Fruit fly (Drosophila melanogaster) whole organism, prepupa: Measurements from ENCODE around the gene homer.

Experiments used
- CG10631 ChIP-seq: fragments of 200-800 bp; sonication (Bioruptor generic); optimal IDR thresholded peaks from 2 replicates; lab custom pipeline; 2016; ENCODE audit warnings: missing biosample characterization, missing genetic modification characterization
- CG10669 ChIP-seq: fragments of 200-800 bp; sonication (Bioruptor generic); optimal IDR thresholded peaks from 3 replicates; lab custom pipeline; 2018; ENCODE audit warnings: missing biosample characterization, mild to moderate bottlenecking, missing genetic modification characterization, moderate library complexity
- CG11294 ChIP-seq: fragments of 200-800 bp; sonication (Bioruptor generic); IDR thresholded peaks from 2 replicates; pipeline ENCODE4 v1.3.6; 2022; ENCODE audit warnings: missing biosample characterization, missing genetic modification characterization
- CG11762 ChIP-seq: fragments of 200-800 bp; sonication (Bioruptor generic); optimal IDR thresholded peaks from 3 replicates; lab custom pipeline; 2016; ENCODE audit warnings: missing biosample characterization, missing genetic modification characterization; ENCODE audit not compliant: insufficient read depth
- CG11902 ChIP-seq: fragments of 200-800 bp; sonication (Bioruptor generic); optimal IDR thresholded peaks from 3 replicates; lab custom pipeline; 2016; ENCODE audit warnings: missing biosample characterization, missing genetic modification characterization
- CG1621 ChIP-seq: fragments of 200-800 bp; sonication (Bioruptor generic); optimal IDR thresholded peaks from 3 replicates; lab custom pipeline; 2018; ENCODE audit warnings: missing biosample characterization, mild to moderate bottlenecking, missing genetic modification characterization
- CG3032 ChIP-seq: fragments of 200-800 bp; optimal IDR thresholded peaks from 2 replicates; lab custom pipeline; 2019; ENCODE audit warnings: missing biosample characterization, mild to moderate bottlenecking, missing genetic modification characterization, moderate library complexity
- CG31627 ChIP-seq: fragments of 200-800 bp; sonication (Bioruptor generic); optimal IDR thresholded peaks from 3 replicates; lab custom pipeline; 2016; ENCODE audit warnings: missing biosample characterization, missing genetic modification characterization
- CG34406 ChIP-seq: fragments of 200-800 bp; sonication (Bioruptor generic); optimal IDR thresholded peaks from 3 replicates; lab custom pipeline; 2016; ENCODE audit warnings: missing biosample characterization, missing genetic modification characterization
- CG6163 ChIP-seq: fragments of 200-800 bp; sonication (Bioruptor generic); IDR thresholded peaks from 3 replicates; pipeline ENCODE4 v1.3.6; 2022; ENCODE audit warnings: missing biosample characterization, missing genetic modification characterization
- CG6276 ChIP-seq: fragments of 200-800 bp; sonication (Bioruptor generic); optimal IDR thresholded peaks from 2 replicates; lab custom pipeline; 2017; ENCODE audit warnings: missing biosample characterization, mild to moderate bottlenecking, missing genetic modification characterization
- CG6808 ChIP-seq: fragments of 200-800 bp; sonication (Bioruptor generic); optimal IDR thresholded peaks from 3 replicates; lab custom pipeline; 2017; ENCODE audit warnings: missing biosample characterization, missing genetic modification characterization, mild to moderate bottlenecking, moderate library complexity, missing genetic modification reagents
- CG6854 ChIP-seq: fragments of 200-800 bp; sonication (Bioruptor generic); optimal IDR thresholded peaks from 2 replicates; lab custom pipeline; 2017; ENCODE audit warnings: missing biosample characterization, mild to moderate bottlenecking, missing genetic modification characterization
- CG8119 ChIP-seq: fragments of 200-800 bp; sonication (Bioruptor generic); IDR thresholded peaks from 3 replicates; pipeline ENCODE4 v1.3.6; 2022; ENCODE audit warnings: missing biosample characterization, missing genetic modification characterization
- CG8319 ChIP-seq: fragments of 200-800 bp; sonication (Bioruptor generic); optimal IDR thresholded peaks from 3 replicates; lab custom pipeline; 2016; ENCODE audit warnings: missing biosample characterization, missing genetic modification characterization
- Eip78C ChIP-seq: fragments of 200-800 bp; sonication (Bioruptor generic); peaks from one replicate; lab custom pipeline; 2016; ENCODE audit warnings: missing biosample characterization, missing genetic modification characterization
- Hr4 ChIP-seq: fragments of 200-800 bp; sonication (Bioruptor generic); optimal IDR thresholded peaks from 3 replicates; lab custom pipeline; 2016; ENCODE audit warnings: missing biosample characterization, missing genetic modification characterization
- Lpt ChIP-seq: fragments of 200-800 bp; sonication (Bioruptor generic); optimal IDR thresholded peaks from 3 replicates; lab custom pipeline; 2016; ENCODE audit warnings: missing biosample characterization, missing genetic modification characterization
- Met ChIP-seq: fragments of 200-800 bp; sonication (Bioruptor generic); optimal IDR thresholded peaks from 3 replicates; lab custom pipeline; 2016; ENCODE audit warnings: missing biosample characterization, missing genetic modification characterization
- Sox14 ChIP-seq: fragments of 200-800 bp; sonication (Bioruptor generic); optimal IDR thresholded peaks from 3 replicates; lab custom pipeline; 2016; ENCODE audit warnings: missing biosample characterization, missing genetic modification characterization
- achi ChIP-seq: fragments of 200-800 bp; sonication (Bioruptor generic); optimal IDR thresholded peaks from 3 replicates; lab custom pipeline; 2016; ENCODE audit warnings: missing biosample characterization, missing genetic modification characterization
- acj6 ChIP-seq: fragments of 200-800 bp; sonication (Bioruptor generic); optimal IDR thresholded peaks from 3 replicates; lab custom pipeline; 2016; ENCODE audit warnings: missing biosample characterization, missing genetic modification characterization
- dac ChIP-seq: fragments of 200-800 bp; sonication (Bioruptor generic); optimal IDR thresholded peaks from 2 replicates; lab custom pipeline; 2017; ENCODE audit warnings: missing biosample characterization, mild to moderate bottlenecking, missing genetic modification characterization
- dsx ChIP-seq: fragments of 200-800 bp; optimal IDR thresholded peaks from 3 replicates; lab custom pipeline; 2019; ENCODE audit warnings: missing biosample characterization, mild to moderate bottlenecking, missing genetic modification characterization, moderate library complexity; ENCODE audit not compliant: poor library complexity, severe bottlenecking
- eg ChIP-seq: fragments of 200-800 bp; sonication (Bioruptor generic); IDR thresholded peaks from 3 replicates; pipeline ENCODE4 v1.3.6; 2022; ENCODE audit warnings: missing biosample characterization, missing genetic modification characterization
- fd59A ChIP-seq: fragments of 200-800 bp; sonication (Bioruptor generic); optimal IDR thresholded peaks from 2 replicates; lab custom pipeline; 2017; ENCODE audit warnings: missing biosample characterization, mild to moderate bottlenecking, missing genetic modification characterization, missing genetic modification reagents
- fkh ChIP-seq: fragments of 200-800 bp; sonication (Bioruptor generic); optimal IDR thresholded peaks from 3 replicates; lab custom pipeline; 2017; ENCODE audit warnings: missing biosample characterization, mild to moderate bottlenecking, missing genetic modification characterization, moderate library complexity
- lz ChIP-seq: fragments of 200-800 bp; sonication (Bioruptor generic); optimal IDR thresholded peaks from 3 replicates; lab custom pipeline; 2016; ENCODE audit warnings: missing biosample characterization, missing genetic modification characterization
- net ChIP-seq: fragments of 200-800 bp; sonication (Bioruptor generic); optimal IDR thresholded peaks from 3 replicates; lab custom pipeline; 2016; ENCODE audit warnings: missing biosample characterization, missing genetic modification characterization
- salr ChIP-seq, 2 experiments: fragments of 200-800 bp; sonication (Bioruptor generic); optimal IDR thresholded peaks; 3 replicates each; lab custom pipeline; 2016 to 2018; ENCODE audit warnings: missing biosample characterization in 2 of 2, missing genetic modification characterization in 2 of 2, mild to moderate bottlenecking in 1 of 2
- spab ChIP-seq: fragments of 200-800 bp; sonication (Bioruptor generic); optimal IDR thresholded peaks from 2 replicates; lab custom pipeline; 2017; ENCODE audit warnings: missing biosample characterization, mild to moderate bottlenecking, missing genetic modification characterization, missing genetic modification reagents
- ss ChIP-seq, 2 experiments: fragments of 200-800 bp; sonication (Bioruptor generic); optimal IDR thresholded peaks; 2 replicates in 1 of 2; 3 replicates in 1 of 2; lab custom pipeline; 2017 to 2018; ENCODE audit warnings: mild to moderate bottlenecking in 2 of 2, missing biosample characterization in 2 of 2, missing genetic modification characterization in 2 of 2, moderate library complexity in 1 of 2
- svp ChIP-seq: fragments of 200-800 bp; sonication (Bioruptor generic); peaks from one replicate; lab custom pipeline; 2016; ENCODE audit warnings: missing biosample characterization, missing genetic modification characterization
- topi ChIP-seq: fragments of 200-800 bp; sonication (Bioruptor generic); optimal IDR thresholded peaks from 3 replicates; lab custom pipeline; 2016; ENCODE audit warnings: missing biosample characterization, missing genetic modification characterization

homer gene

dm6 chr2L:6722822-6723749 lies at the start of gene homer:
Gene homer (minus strand): TSS chr2L:6723359.
- no peak for TF ChIP-seq CG11762 (GFP tag; lab: Kevin White, UChicago)
- no peak for TF ChIP-seq dsx
- TF ChIP-seq CG1621 (tag; lab: Kevin White, UChicago) = peak; percentile 71
- no peak for TF ChIP-seq CG10669 (GFP tag; lab: Kevin White, UChicago)
- TF ChIP-seq Sox14 (GFP tag; lab: Kevin White, UChicago) = peak; percentile 12
- peak; percentile 77 for TF ChIP-seq Eip78C (GFP tag; lab: Kevin White, UChicago)
- TF ChIP-seq CG31627 (GFP tag; lab: Kevin White, UChicago) = peak; percentile 6
- no peak for TF ChIP-seq Met (GFP tag; lab: Kevin White, UChicago)
- peak; percentile 35 for TF ChIP-seq CG6854 (GFP tag; lab: Kevin White, UChicago)
- TF ChIP-seq Lpt (GFP tag; lab: Kevin White, UChicago) = no peak
- TF ChIP-seq eg (GFP tag; lab: Robert Waterston, UW) = 0 out of 3 replicates have a peak, but pooled peaks have one; percentile 11
- TF ChIP-seq CG11294 (GFP tag; lab: Robert Waterston, UW) = no peak
- no peak for TF ChIP-seq salr (GFP tag; optimal IDR thresholded peaks at IDR 0.05; lab: Kevin White, UChicago)
- peak; percentile 91 for TF ChIP-seq fkh
- TF ChIP-seq Hr4 = peak; percentile 37
- peak; percentile 4 for TF ChIP-seq CG6808 (GFP tag; lab: Kevin White, UChicago)
- peak; percentile 88 for TF ChIP-seq svp

dm6 chr2L:6772655-6773054 lies 49.5 kb upstream of the homer start, which contains the start of gene LUBEL:
Gene LUBEL (minus strand): TSS chr2L:6772755.
- TF ChIP-seq achi (GFP tag; lab: Kevin White, UChicago) = no peak

dm6 chr2L:6759528-6759927 lies 36.4 kb upstream of the homer start, which contains the start of gene CG11322:
Gene CG11322 (minus strand): TSS chr2L:6759628.
- TF ChIP-seq topi (GFP tag; lab: Kevin White, UChicago) = no peak

dm6 chr2L:6751037-6751436 lies 27.9 kb upstream of the homer start:
- TF ChIP-seq fd59A = no peak
- TF ChIP-seq CG34406 (GFP tag; lab: Kevin White, UChicago) = no peak
- TF ChIP-seq CG8319 (GFP tag; lab: Kevin White, UChicago) = no peak
- TF ChIP-seq CG3032 (tag; lab: Kevin White, UChicago) = no peak
- no peak for TF ChIP-seq CG31627 (GFP tag; lab: Kevin White, UChicago)
- no peak for TF ChIP-seq CG11762 (GFP tag; lab: Kevin White, UChicago)
- TF ChIP-seq acj6 (GFP tag; lab: Kevin White, UChicago) = no peak
- TF ChIP-seq Met (GFP tag; lab: Kevin White, UChicago) = no peak
- no peak for TF ChIP-seq Eip78C (GFP tag; lab: Kevin White, UChicago)
- no peak for TF ChIP-seq achi (GFP tag; lab: Kevin White, UChicago)
- no peak for TF ChIP-seq CG6276 (GFP tag; lab: Kevin White, UChicago)
- no peak for TF ChIP-seq CG6163
- no peak for TF ChIP-seq CG10631
- TF ChIP-seq net = no peak
- no peak for TF ChIP-seq dsx
- no peak for TF ChIP-seq CG8119 (GFP tag; lab: Robert Waterston, UW)

dm6 chr2L:6747814-6748213 lies 24.7 kb upstream of the homer start, which contains the start of gene CG44271:
Gene CG44271 (minus strand): TSS chr2L:6747914.
- TF ChIP-seq lz (GFP tag; lab: Kevin White, UChicago) (no peak), spab (GFP tag; lab: Kevin White, UChicago) (no peak), ss (GFP tag; optimal IDR thresholded peaks at IDR 0.05; lab: Kevin White, UChicago) (no peak), achi (GFP tag; lab: Kevin White, UChicago) (no peak), dac (no peak), CG6808 (GFP tag; lab: Kevin White, UChicago) (no peak), CG10631 (no peak), CG11902 (GFP tag; lab: Kevin White, UChicago) (no peak), salr (GFP tag; optimal IDR thresholded peaks at IDR 0.05; lab: Kevin White, UChicago) (no peak)
